Worm (Caenorhabditis elegans): Measurements from ENCODE around the gene mttu-1.
"Not testable (repeated sequence)": the region's sequence is repeated elsewhere in the genome, so short reads cannot be mapped to it uniquely, and the experiment has no call there.

The mttu-1 gene

DNA sequence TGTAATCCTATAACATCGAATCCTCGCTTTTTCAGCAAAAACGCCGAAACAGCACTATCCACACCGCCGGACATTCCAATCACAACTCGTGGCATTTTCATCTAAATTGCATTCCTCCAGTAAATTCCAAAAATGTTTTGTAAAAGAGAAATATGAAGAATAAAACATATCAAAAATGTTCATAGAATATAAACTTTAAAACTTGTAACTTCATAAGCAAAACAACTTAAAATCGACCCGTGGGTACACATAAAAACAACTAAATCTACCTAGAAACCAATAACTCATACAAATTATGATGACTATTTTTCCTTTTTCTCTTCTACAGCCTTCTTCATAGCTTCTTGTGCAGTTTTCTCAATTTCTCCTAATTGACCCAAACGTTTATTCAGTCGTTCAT is at the start of gene mttu-1:
TSS of gene mttu-1 (minus strand) at position 101 of the 400 bp plus-strand sequence.
- TF ChIP-seq unc-62 (GFP tag; optimal IDR thresholded peaks at IDR 0.05), result no peak

- TF ChIP-seq unc-62 (GFP tag; optimal IDR thresholded peaks at IDR 0.05), result no peak
Observed at ce11 chrIV:11344288-11344687, 47.6 kb upstream of the mttu-1 start.

DNA sequence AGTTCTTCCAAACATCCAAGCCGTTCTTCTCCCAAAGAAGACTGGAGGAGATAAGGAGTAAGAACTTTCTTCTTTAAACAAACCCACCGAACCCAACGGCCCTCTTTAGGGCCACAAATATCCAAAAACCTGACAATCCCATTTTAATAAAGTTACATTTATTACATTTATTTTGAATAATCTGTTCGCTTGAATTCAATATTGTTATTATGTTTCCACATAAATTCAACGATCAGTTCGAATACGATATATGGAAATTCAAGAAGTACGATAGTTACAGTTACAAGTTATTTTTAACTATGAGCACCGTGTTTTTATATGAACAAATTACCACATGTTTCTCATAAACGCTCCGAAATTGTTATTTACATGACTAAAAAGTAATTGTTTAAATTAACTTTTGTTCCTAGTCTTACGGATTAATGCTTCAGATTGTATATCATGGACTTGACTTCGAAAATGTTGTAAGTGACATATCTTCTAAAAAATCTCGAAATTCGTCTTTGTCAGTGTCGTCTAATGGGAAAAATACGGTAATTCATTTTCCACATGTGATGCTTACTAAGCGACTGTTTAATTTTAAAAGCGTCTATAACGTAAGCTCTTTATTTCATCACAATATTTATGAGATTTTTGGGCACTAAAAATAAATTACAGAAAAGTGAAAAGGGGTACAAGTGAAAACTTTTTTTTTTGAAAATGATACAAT is 44.2 kb upstream of the mttu-1 start:
- no peak for TF ChIP-seq unc-62 (GFP tag; optimal IDR thresholded peaks at IDR 0.05)

DNA sequence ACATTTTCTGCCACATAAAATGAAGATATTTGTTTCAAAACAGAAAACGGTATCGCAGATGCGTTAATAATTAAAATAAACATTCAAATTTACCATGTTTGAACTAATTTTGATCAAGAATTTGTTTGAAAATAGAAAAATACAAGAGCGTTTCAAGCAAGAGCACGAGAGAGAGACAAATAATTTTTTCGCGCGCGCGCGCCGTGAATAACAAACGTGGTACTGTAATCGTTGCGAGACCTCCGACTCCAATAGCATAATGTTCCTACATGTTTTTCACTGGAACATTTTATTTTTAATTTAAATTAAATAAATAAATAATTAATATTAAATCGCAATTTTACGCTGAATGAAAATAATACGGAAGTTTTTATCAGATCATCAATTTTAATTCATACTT is 40.3 kb upstream of the mttu-1 start, which contains the start of gene F54E12.2:
TSS of gene F54E12.2 (minus strand) at position 164 of the 400 bp plus-strand sequence.
- TF ChIP-seq unc-62 (GFP tag; optimal IDR thresholded peaks at IDR 0.05), result no peak

DNA sequence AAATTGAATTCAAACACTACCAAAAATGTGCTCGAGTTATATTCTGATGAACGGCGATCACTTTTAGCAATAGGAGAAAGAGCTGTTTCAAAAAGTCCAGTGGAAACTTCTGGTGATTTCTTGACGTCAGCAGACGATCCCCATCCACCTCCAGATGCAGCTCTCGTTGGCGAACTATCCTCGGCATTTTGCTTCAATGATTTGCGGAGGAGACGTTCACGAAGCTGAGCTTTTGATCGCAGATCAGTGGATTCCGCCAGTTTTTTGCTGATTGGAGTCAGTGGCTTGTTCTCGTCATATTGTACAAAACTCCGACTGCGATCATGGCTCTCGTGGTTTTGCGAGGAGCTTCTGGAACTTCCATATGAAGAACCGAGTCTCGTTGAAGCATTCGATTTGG is 39.5 kb upstream of the mttu-1 start:
- TF ChIP-seq unc-62 (GFP tag; optimal IDR thresholded peaks at IDR 0.05), result no peak

DNA sequence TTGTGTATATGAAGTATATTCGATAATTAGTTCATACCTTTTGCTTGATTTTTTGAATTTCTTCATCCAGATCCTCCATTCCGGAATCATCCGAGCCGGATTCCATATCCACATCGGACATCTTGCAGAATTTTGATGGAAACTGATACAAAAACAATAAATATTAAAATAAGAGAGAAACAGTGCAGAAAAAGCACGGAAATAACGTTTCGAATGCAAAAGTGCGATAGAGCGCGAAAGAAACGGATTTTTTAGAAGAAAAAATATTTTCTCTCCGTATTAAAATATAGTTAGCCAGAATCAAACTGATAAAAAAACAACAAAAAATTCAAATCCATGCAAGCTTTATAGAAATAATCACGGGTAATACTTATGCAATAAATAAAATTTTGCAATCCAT is 36.1 kb upstream of the mttu-1 start, which contains the start of gene sart-3:
TSS of gene sart-3 (minus strand) at position 219 of the 400 bp plus-strand sequence.
- TF ChIP-seq unc-62 (GFP tag; optimal IDR thresholded peaks at IDR 0.05), result no peak

- no peak for TF ChIP-seq unc-62 (GFP tag; optimal IDR thresholded peaks at IDR 0.05)
Observed at ce11 chrIV:11329269-11329668, 32.6 kb upstream of the mttu-1 start, which contains the start of gene leo-1. TSS of gene leo-1 (minus strand) at chrIV:11329369.

DNA sequence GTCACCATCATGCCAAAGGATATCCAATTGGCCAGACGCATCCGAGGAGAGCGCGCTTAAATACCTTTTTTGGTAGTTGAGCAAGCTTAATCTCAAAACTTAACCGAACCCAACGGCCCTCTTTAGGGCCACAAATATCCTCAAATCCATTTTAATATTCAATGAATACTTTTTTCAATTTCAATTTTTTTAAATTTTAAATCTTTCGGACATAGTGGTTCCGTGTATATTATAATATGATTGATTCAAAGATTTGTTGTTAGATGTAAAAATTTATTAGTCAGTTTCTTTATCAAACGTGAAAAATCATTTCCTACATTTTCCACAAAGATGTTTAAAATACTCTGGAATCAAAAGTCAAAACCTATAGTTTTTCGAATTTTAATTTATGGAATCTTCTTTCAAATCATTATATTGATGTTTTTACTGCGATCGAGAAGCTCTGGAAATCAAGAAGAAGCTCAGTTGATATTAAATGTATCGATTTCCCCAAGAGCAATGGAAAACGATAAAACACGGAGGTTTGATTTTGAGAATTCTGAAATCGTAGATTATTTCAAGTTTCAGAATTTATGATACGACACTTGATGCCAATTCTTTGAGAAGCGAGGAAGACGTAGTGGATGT is 30.4 kb upstream of the mttu-1 start, which contains the start of gene B0035.21:
TSS of gene B0035.21 (plus strand) at position 322 of the 627 bp plus-strand sequence.
- no peak for TF ChIP-seq unc-62 (GFP tag; optimal IDR thresholded peaks at IDR 0.05)

ce11 chrIV:11324741-11325140 is 28.1 kb upstream of the mttu-1 start, which contains the start of gene his-48:
TSS of gene his-48 (plus strand) at chrIV:11324745.
- TF ChIP-seq unc-62 (GFP tag; optimal IDR thresholded peaks at IDR 0.05), result not testable (repeated sequence)

- no peak for TF ChIP-seq unc-62 (GFP tag; optimal IDR thresholded peaks at IDR 0.05)
Observed at ce11 chrIV:11323666-11324065, 27.0 kb upstream of the mttu-1 start.

ce11 chrIV:11320500-11320899 is 23.8 kb upstream of the mttu-1 start, which contains the start of gene edg-1:
TSS of gene edg-1 (plus strand) at chrIV:11320800.
- TF ChIP-seq unc-62 (GFP tag; optimal IDR thresholded peaks at IDR 0.05), result no peak

DNA sequence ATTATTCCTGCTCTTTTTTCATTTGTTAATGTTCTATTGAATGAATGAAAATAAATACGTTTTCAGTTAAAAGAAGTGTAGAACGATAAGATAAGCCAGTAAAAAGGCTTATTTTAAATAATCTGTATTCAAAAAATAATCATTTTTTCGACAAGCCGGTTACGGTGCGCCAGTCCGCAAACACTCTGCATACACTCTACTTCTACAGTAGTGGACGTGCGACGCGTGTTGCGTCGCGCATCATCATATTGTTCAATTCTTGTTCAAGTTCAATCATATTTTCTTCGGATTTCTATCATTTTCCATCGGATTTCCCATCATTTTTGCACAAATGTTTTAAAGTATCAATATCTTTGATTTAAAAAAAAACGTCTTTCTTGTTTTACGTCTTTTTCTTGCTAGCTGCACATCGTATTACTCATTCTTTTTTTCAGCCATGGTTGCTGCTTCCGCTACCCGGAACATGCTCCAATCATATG is 23.2 kb upstream of the mttu-1 start, which contains the start of gene B0035.18:
TSS of gene B0035.18 (plus strand) at position 429 of the 479 bp plus-strand sequence.
- TF ChIP-seq unc-62 (GFP tag; optimal IDR thresholded peaks at IDR 0.05), result no peak

DNA sequence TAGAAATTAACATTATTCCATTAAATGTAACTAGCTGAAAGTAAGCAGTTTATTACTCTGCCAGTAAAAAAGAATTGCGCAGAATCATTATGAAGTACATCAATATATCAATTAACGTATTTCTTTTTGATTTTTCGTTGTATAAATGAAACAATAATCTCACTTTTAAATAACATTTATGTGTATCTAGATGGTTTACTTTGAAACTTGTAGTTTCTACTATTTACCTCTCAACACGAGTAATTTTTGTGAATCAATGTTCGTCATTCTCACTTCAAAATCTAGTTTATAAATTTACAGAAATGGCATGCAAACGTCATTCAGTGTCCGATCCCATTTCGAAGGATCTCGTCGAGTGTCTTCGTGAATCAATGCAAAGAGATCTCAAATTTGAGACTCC is 20.4 kb upstream of the mttu-1 start, which contains the start of gene gspd-1:
TSS of gene gspd-1 (plus strand) at position 301 of the 400 bp plus-strand sequence.
- TF ChIP-seq unc-62 (GFP tag; optimal IDR thresholded peaks at IDR 0.05), result no peak

DNA sequence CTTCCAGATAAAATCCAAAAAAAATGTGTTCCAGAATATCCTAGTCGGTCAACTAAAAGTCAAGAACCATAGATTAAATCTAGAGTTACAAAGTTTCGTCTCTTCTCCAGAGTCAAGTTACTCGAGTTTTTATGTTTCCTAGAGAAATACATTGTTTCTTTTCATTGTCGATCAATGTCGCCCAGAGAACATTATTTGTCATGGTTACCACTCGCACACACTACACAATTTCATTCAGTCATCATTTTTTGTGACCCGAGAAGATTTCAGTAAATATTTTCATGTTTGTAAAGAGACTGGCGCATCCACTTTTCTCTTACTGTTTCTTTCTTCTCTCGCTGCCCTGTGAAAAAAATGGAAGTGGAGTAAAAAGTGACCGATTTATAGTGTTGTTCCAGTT is 20.0 kb upstream of the mttu-1 start:
- no peak for TF ChIP-seq unc-62 (GFP tag; optimal IDR thresholded peaks at IDR 0.05)

- TF ChIP-seq unc-62 (GFP tag; optimal IDR thresholded peaks at IDR 0.05), result no peak
Observed at ce11 chrIV:11316106-11316505, 19.4 kb upstream of the mttu-1 start.

DNA sequence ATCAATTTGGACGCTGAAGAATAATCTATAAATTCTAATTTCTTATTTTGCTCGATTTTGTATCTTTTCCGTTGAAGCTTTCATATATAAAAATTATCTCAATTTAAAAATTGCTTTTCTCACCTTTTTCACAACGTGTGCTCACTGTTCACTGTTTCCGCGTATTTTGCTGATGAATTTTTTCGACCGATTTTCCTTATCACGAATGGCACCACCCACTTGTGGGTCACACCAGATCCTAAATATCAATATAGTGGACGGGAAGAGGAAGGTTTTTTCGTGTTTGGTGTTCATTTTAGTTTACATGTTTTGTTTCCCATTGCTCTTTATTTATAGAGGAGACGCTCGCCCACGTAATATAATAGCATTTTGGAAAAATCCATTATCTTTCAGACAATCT is 19.0 kb upstream of the mttu-1 start:
- TF ChIP-seq unc-62 (GFP tag; optimal IDR thresholded peaks at IDR 0.05), result no peak

Data from whole organism, dauer.